Worm (Caenorhabditis elegans) whole organism, late embryonic: ENCODE data around the gene T10D4.7.

ENCODE experiments used
- Y22D7AL.16 ChIP-seq: sonication (generic microtip); optimal IDR thresholded peaks from 2 replicates; lab custom pipeline; 2016; ENCODE audit warnings: missing genetic modification characterization, missing compliant biosample characterization
- ama-1 ChIP-seq: fragments of 150-350 bp; optimal IDR thresholded peaks from 2 replicates; lab custom pipeline; 2014
- ceh-2 ChIP-seq: sonication (generic microtip); optimal IDR thresholded peaks from 2 replicates; lab custom pipeline; 2016; ENCODE audit warnings: missing genotype, missing genetic modification characterization, missing compliant biosample characterization
- ceh-22 ChIP-seq: sonication (generic microtip); optimal IDR thresholded peaks from 2 replicates; lab custom pipeline; 2017; ENCODE audit warnings: missing biosample characterization, missing genetic modification characterization
- ceh-6 ChIP-seq: fragments of 200-800 bp; sonication (Bioruptor generic); optimal IDR thresholded peaks from 2 replicates; lab custom pipeline; 2018; ENCODE audit warnings: mild to moderate bottlenecking, missing genetic modification characterization, missing compliant biosample characterization
- eyg-1 ChIP-seq: sonication (generic microtip); optimal IDR thresholded peaks from 2 replicates; lab custom pipeline; 2016; ENCODE audit warnings: missing genotype, missing genetic modification characterization, missing compliant biosample characterization
- hlh-30 ChIP-seq: sonication (generic microtip); optimal IDR thresholded peaks from 2 replicates; lab custom pipeline; 2017; ENCODE audit warnings: antibody characterized with exemption, missing genetic modification characterization, missing compliant biosample characterization; ENCODE audit not compliant: insufficient read depth
- hlh-8 ChIP-seq: sonication (generic microtip); optimal IDR thresholded peaks from 2 replicates; lab custom pipeline; 2016; ENCODE audit warnings: missing genotype, missing genetic modification characterization, missing compliant biosample characterization
- nfya-1 ChIP-seq: sonication (generic microtip); optimal IDR thresholded peaks from 2 replicates; lab custom pipeline; 2017; ENCODE audit warnings: missing genetic modification characterization, mild to moderate bottlenecking, missing compliant biosample characterization, antibody characterized with exemption, moderate library complexity
- pros-1 ChIP-seq: fragments of 150-350 bp; optimal IDR thresholded peaks from 2 replicates; lab custom pipeline; 2014; ENCODE audit warnings: missing biosample characterization, missing genetic modification reagents, missing genetic modification characterization
- rnt-1 ChIP-seq: sonication (generic microtip); optimal IDR thresholded peaks from 2 replicates; lab custom pipeline; 2016; ENCODE audit warnings: missing genetic modification characterization, missing compliant biosample characterization
- syd-9 ChIP-seq: sonication (generic microtip); optimal IDR thresholded peaks from 2 replicates; lab custom pipeline; 2016; ENCODE audit warnings: mild to moderate bottlenecking, missing genetic modification characterization, moderate library complexity, missing compliant biosample characterization

- no peak for TF ChIP-seq syd-9 (tag; lab: Kevin White, UChicago)
- TF ChIP-seq ama-1 (lab: Kevin White, UChicago) = no peak
- TF ChIP-seq rnt-1 (tag; lab: Kevin White, UChicago) = no peak
- TF ChIP-seq ceh-6 = no peak
- TF ChIP-seq pros-1 = no peak
- TF ChIP-seq eyg-1 = no peak
- TF ChIP-seq nfya-1 (tag; lab: Kevin White, UChicago) = no peak
- no peak for TF ChIP-seq ceh-22
- no peak for TF ChIP-seq ceh-2 (tag; lab: Kevin White, UChicago)
- TF ChIP-seq hlh-30 (tag; lab: Kevin White, UChicago) = no peak
- no peak for TF ChIP-seq Y22D7AL.16
- no peak for TF ChIP-seq hlh-8
Measured at ce11 chrII:3113934-3114333, 3.6 kb upstream of the T10D4.7 start, which contains the start of gene clec-123.
